Fruit fly (Drosophila melanogaster) Kc167 (cell line): ENCODE data around the gene Vha16-5.

Experiments used
- Myc ChIP-seq: fragments of >200 bp; optimal IDR thresholded peaks from 2 replicates; lab custom pipeline; 2017; ENCODE audit warnings: missing external identifiers
- Sin3A ChIP-seq: fragments of >200 bp; optimal IDR thresholded peaks from 2 replicates; lab custom pipeline; 2018; ENCODE audit warnings: missing external identifiers
- h ChIP-seq: fragments of >200 bp; optimal IDR thresholded peaks from 3 replicates; lab custom pipeline; 2018; ENCODE audit warnings: missing external identifiers
- insv ChIP-seq: fragments of >200 bp; optimal IDR thresholded peaks from 3 replicates; lab custom pipeline; 2018; ENCODE audit warnings: missing external identifiers
- psq ChIP-seq: fragments of >200 bp; optimal IDR thresholded peaks from 2 replicates; lab custom pipeline; 2017; ENCODE audit warnings: missing external identifiers
- ttk ChIP-seq: sonication (Bioruptor generic); optimal IDR thresholded peaks from 2 replicates; lab custom pipeline; 2017; ENCODE audit warnings: missing external identifiers

The Vha16-5 gene

dm6 chr2L:10689221-10690034 is 47.4 kb downstream of the Vha16-5 start, which contains the start of gene CG7294:
TSS of gene CG7294 (minus strand) at chr2L:10689271.
- no peak for TF ChIP-seq Sin3A (lab: Kevin White, UChicago)
- TF ChIP-seq h (lab: Kevin White, UChicago), result no peak
- TF ChIP-seq insv, result no peak
- TF ChIP-seq ttk (lab: Kevin White, UChicago), result no peak
- TF ChIP-seq Myc (lab: Kevin White, UChicago), result no peak
- no peak for TF ChIP-seq psq (lab: Kevin White, UChicago)

dm6 chr2L:10688764-10689163 is 48.1 kb downstream of the Vha16-5 start:
- TF ChIP-seq Myc (lab: Kevin White, UChicago) (no peak), psq (lab: Kevin White, UChicago) (no peak), insv (no peak), ttk (lab: Kevin White, UChicago) (no peak), Sin3A (lab: Kevin White, UChicago) (no peak), h (lab: Kevin White, UChicago) (no peak)

dm6 chr2L:10687794-10688185 is 49.1 kb downstream of the Vha16-5 start:
- TF ChIP-seq Sin3A (lab: Kevin White, UChicago) (no peak), h (lab: Kevin White, UChicago) (no peak), Myc (lab: Kevin White, UChicago) (no peak), insv (no peak), ttk (lab: Kevin White, UChicago) (no peak), psq (lab: Kevin White, UChicago) (no peak)

dm6 chr2L:10687009-10687793 is 49.6 kb downstream of the Vha16-5 start, which contains the start of gene CG7296:
TSS of gene CG7296 (minus strand) at chr2L:10687066.
- no peak for TF ChIP-seq insv
